Fruit fly (Drosophila melanogaster) whole organism, embryonic: Measurements from ENCODE around the gene CG17377.

Experiments used
- Atf-2 ChIP-seq: fragments of 200-800 bp; sonication (Bioruptor generic); optimal IDR thresholded peaks from 2 replicates; lab custom pipeline; 2016; ENCODE audit warnings: missing biosample characterization, missing genetic modification characterization
- Atf6 ChIP-seq: fragments of 200-800 bp; sonication (Bioruptor generic); IDR thresholded peaks from 2 replicates; pipeline ENCODE4 v1.3.6; 2022; ENCODE audit warnings: missing biosample characterization, missing genetic modification characterization
- B-H2 ChIP-seq: fragments of 200-800 bp; sonication (Bioruptor generic); optimal IDR thresholded peaks from 2 replicates; lab custom pipeline; 2018; ENCODE audit warnings: missing biosample characterization, mild to moderate bottlenecking, missing genetic modification characterization
- BtbVII ChIP-seq: fragments of 200-800 bp; sonication (Bioruptor generic); optimal IDR thresholded peaks from 3 replicates; lab custom pipeline; 2017; ENCODE audit warnings: missing biosample characterization, mild to moderate bottlenecking, missing genetic modification characterization
- CG10267 ChIP-seq: fragments of 200-800 bp; sonication (Bioruptor generic); optimal IDR thresholded peaks from 2 replicates; lab custom pipeline; 2018; ENCODE audit warnings: missing biosample characterization, mild to moderate bottlenecking, missing genetic modification characterization, moderate library complexity
- CG10543 ChIP-seq: fragments of 200-800 bp; sonication (Bioruptor generic); optimal IDR thresholded peaks from 3 replicates; lab custom pipeline; 2017; ENCODE audit warnings: missing biosample characterization, mild to moderate bottlenecking, missing genetic modification characterization, moderate library complexity
- CG12659 ChIP-seq: fragments of 200-800 bp; sonication (Bioruptor generic); optimal IDR thresholded peaks from 3 replicates; lab custom pipeline; 2017; ENCODE audit warnings: mild to moderate bottlenecking, missing biosample characterization, missing genetic modification reagents, missing genetic modification characterization
- CG12942 ChIP-seq: fragments of 200-800 bp; sonication (Bioruptor generic); optimal IDR thresholded peaks from 3 replicates; lab custom pipeline; 2016; ENCODE audit warnings: missing biosample characterization, missing genetic modification characterization
- CG13775 ChIP-seq: fragments of 200-800 bp; sonication (Bioruptor generic); optimal IDR thresholded peaks from 3 replicates; lab custom pipeline; 2017; ENCODE audit warnings: missing biosample characterization, mild to moderate bottlenecking, missing genetic modification characterization
- CG14050 ChIP-seq: fragments of 200-800 bp; sonication (Bioruptor generic); IDR thresholded peaks from 3 replicates; pipeline ENCODE4 v1.3.6; 2022; ENCODE audit warnings: missing biosample characterization, missing genetic modification characterization
- CG15601 ChIP-seq: fragments of 200-800 bp; sonication (Bioruptor generic); optimal IDR thresholded peaks from 3 replicates; lab custom pipeline; 2019; ENCODE audit warnings: missing biosample characterization, mild to moderate bottlenecking, missing genetic modification characterization, moderate library complexity
- CG1602 ChIP-seq: fragments of 200-800 bp; sonication (Bioruptor generic); optimal IDR thresholded peaks from 3 replicates; lab custom pipeline; 2016; ENCODE audit warnings: missing biosample characterization, missing genetic modification characterization
- CG2199 ChIP-seq: fragments of 200-800 bp; sonication (Bioruptor generic); IDR thresholded peaks from 3 replicates; pipeline ENCODE4 v1.3.6; 2022; ENCODE audit warnings: missing biosample characterization, missing genetic modification characterization
- CG30020 ChIP-seq: fragments of 200-800 bp; optimal IDR thresholded peaks from 2 replicates; lab custom pipeline; 2019; ENCODE audit warnings: missing biosample characterization, mild to moderate bottlenecking, missing genetic modification characterization, moderate library complexity
- CG32772 ChIP-seq: fragments of 200-800 bp; sonication (Bioruptor generic); IDR thresholded peaks from 2 replicates; pipeline ENCODE4 v1.3.6; 2022; ENCODE audit warnings: missing biosample characterization, missing genetic modification characterization
- CG4282 ChIP-seq: fragments of 200-800 bp; sonication (Bioruptor generic); optimal IDR thresholded peaks from 2 replicates; lab custom pipeline; 2016; ENCODE audit warnings: missing biosample characterization, missing genetic modification characterization
- CG6689 ChIP-seq: fragments of 200-800 bp; sonication (Bioruptor generic); IDR thresholded peaks from 2 replicates; pipeline ENCODE4 v1.3.6; 2022; ENCODE audit warnings: missing biosample characterization, missing genetic modification characterization
- CG7372 ChIP-seq: fragments of 200-800 bp; sonication (Bioruptor generic); IDR thresholded peaks from 2 replicates; pipeline ENCODE4 v1.3.6; 2022; ENCODE audit warnings: missing biosample characterization, missing genetic modification characterization
- CG7745 ChIP-seq: fragments of 200-800 bp; sonication (Bioruptor generic); optimal IDR thresholded peaks from 2 replicates; lab custom pipeline; 2018; ENCODE audit warnings: missing biosample characterization, mild to moderate bottlenecking, missing genetic modification characterization, moderate library complexity
- Deaf1 ChIP-seq: fragments of 200-800 bp; optimal IDR thresholded peaks from 3 replicates; lab custom pipeline; 2019; ENCODE audit warnings: missing biosample characterization, mild to moderate bottlenecking, missing genetic modification characterization, moderate library complexity
- Dll ChIP-seq: fragments of 200-800 bp; sonication (Bioruptor generic); IDR thresholded peaks from 4 replicates; pipeline ENCODE4 v1.3.6; 2022; ENCODE audit warnings: missing biosample characterization, missing genetic modification characterization; ENCODE audit not compliant: partially characterized antibody
- Ets97D ChIP-seq: fragments of 200-800 bp; sonication (Bioruptor generic); optimal IDR thresholded peaks from 3 replicates; lab custom pipeline; 2016; ENCODE audit warnings: missing biosample characterization, missing genetic modification characterization
- HLH3B ChIP-seq: fragments of 200-800 bp; sonication (Bioruptor generic); IDR thresholded peaks from 2 replicates; pipeline ENCODE4 v1.3.6; 2022; ENCODE audit warnings: missing biosample characterization, missing genetic modification characterization
- Lim3 ChIP-seq: fragments of 200-800 bp; sonication (Bioruptor generic); IDR thresholded peaks from 2 replicates; pipeline ENCODE4 v1.3.6; 2022; ENCODE audit warnings: missing biosample characterization, missing genetic modification characterization
- Max ChIP-seq: fragments of 200-800 bp; sonication (Bioruptor generic); optimal IDR thresholded peaks from 2 replicates; lab custom pipeline; 2016; ENCODE audit warnings: missing biosample characterization, mild to moderate bottlenecking, missing genetic modification characterization
- NK7.1 ChIP-seq: fragments of 200-800 bp; sonication (Bioruptor generic); optimal IDR thresholded peaks from 3 replicates; lab custom pipeline; 2016; ENCODE audit warnings: missing biosample characterization, missing genetic modification characterization
- Oaz ChIP-seq: fragments of 200-800 bp; sonication (Bioruptor generic); IDR thresholded peaks from 2 replicates; pipeline ENCODE4 v1.3.6; 2022; ENCODE audit warnings: missing biosample characterization, missing genetic modification characterization
- Rx ChIP-seq: fragments of 200-800 bp; sonication (Bioruptor generic); IDR thresholded peaks from 2 replicates; pipeline ENCODE4 v1.3.6; 2022; ENCODE audit warnings: missing biosample characterization, missing genetic modification characterization
- Sox102F ChIP-seq: fragments of 200-800 bp; sonication (Bioruptor generic); optimal IDR thresholded peaks from 2 replicates; lab custom pipeline; 2018; ENCODE audit warnings: missing biosample characterization, mild to moderate bottlenecking, missing genetic modification characterization, moderate library complexity
- Spps ChIP-seq: fragments of 200-800 bp; sonication (Bioruptor generic); optimal IDR thresholded peaks from 2 replicates; lab custom pipeline; 2018; ENCODE audit warnings: missing biosample characterization, mild to moderate bottlenecking, missing genetic modification characterization
- Taf1 ChIP-seq: fragments of 200-800 bp; sonication (Bioruptor generic); IDR thresholded peaks from 2 replicates; pipeline ENCODE4 v1.3.6; 2022; ENCODE audit warnings: missing biosample characterization, missing genetic modification characterization
- YL-1 ChIP-seq: fragments of 200-800 bp; sonication (Bioruptor generic); optimal IDR thresholded peaks from 3 replicates; lab custom pipeline; 2017; ENCODE audit warnings: missing biosample characterization, mild to moderate bottlenecking, missing genetic modification characterization
- az2 ChIP-seq: fragments of 200-800 bp; sonication (Bioruptor generic); optimal IDR thresholded peaks from 3 replicates; lab custom pipeline; 2016; ENCODE audit warnings: missing biosample characterization, missing genetic modification characterization
- bigmax ChIP-seq: fragments of 200-800 bp; sonication (Bioruptor generic); optimal IDR thresholded peaks from 2 replicates; lab custom pipeline; 2018; ENCODE audit warnings: missing biosample characterization, mild to moderate bottlenecking, missing genetic modification characterization
- cato ChIP-seq: fragments of 200-800 bp; sonication (Bioruptor generic); optimal IDR thresholded peaks from 2 replicates; lab custom pipeline; 2016; ENCODE audit warnings: missing biosample characterization, missing genetic modification characterization, borderline replicate concordance
- da ChIP-seq: fragments of 200-800 bp; sonication (Bioruptor generic); optimal IDR thresholded peaks from 2 replicates; lab custom pipeline; 2016; ENCODE audit warnings: missing biosample characterization, missing genetic modification characterization
- dm ChIP-seq: fragments of 200-800 bp; sonication (Bioruptor generic); optimal IDR thresholded peaks from 3 replicates; lab custom pipeline; 2016; ENCODE audit warnings: missing biosample characterization, missing genetic modification characterization
- fru ChIP-seq: fragments of >200 bp; optimal IDR thresholded peaks from 2 replicates; lab custom pipeline; 2017
- gsb ChIP-seq: fragments of 200-800 bp; sonication (Bioruptor generic); IDR thresholded peaks from 2 replicates; pipeline ENCODE4 v1.3.6; 2022; ENCODE audit warnings: missing biosample characterization, missing genetic modification characterization
- gt ChIP-seq: fragments of 200-800 bp; sonication (Bioruptor generic); IDR thresholded peaks from 2 replicates; pipeline ENCODE4 v1.3.6; 2022; ENCODE audit warnings: missing biosample characterization, missing genetic modification characterization
- hth ChIP-seq: fragments of >200 bp; optimal IDR thresholded peaks from 2 replicates; lab custom pipeline; 2017; ENCODE audit warnings: inconsistent platforms
- nom ChIP-seq: fragments of 200-800 bp; sonication (Bioruptor generic); optimal IDR thresholded peaks from 2 replicates; lab custom pipeline; 2017; ENCODE audit warnings: missing biosample characterization, missing genetic modification characterization, mild to moderate bottlenecking, moderate library complexity, missing genetic modification reagents
- pita ChIP-seq: fragments of 200-800 bp; sonication (Bioruptor generic); optimal IDR thresholded peaks from 2 replicates; lab custom pipeline; 2017; ENCODE audit warnings: missing biosample characterization, mild to moderate bottlenecking, missing genetic modification characterization
- sens-2 ChIP-seq: fragments of 200-800 bp; sonication (Bioruptor generic); IDR thresholded peaks from 2 replicates; pipeline ENCODE4 v1.3.6; 2022; ENCODE audit warnings: missing biosample characterization, missing genetic modification characterization
- sim ChIP-seq: fragments of 200-800 bp; sonication (Bioruptor generic); IDR thresholded peaks from 2 replicates; pipeline ENCODE4 v1.3.6; 2022; ENCODE audit warnings: missing biosample characterization, missing genetic modification characterization
- sima ChIP-seq: fragments of 200-800 bp; sonication (Bioruptor generic); optimal IDR thresholded peaks from 2 replicates; lab custom pipeline; 2016; ENCODE audit warnings: missing biosample characterization, missing genetic modification characterization
- slou ChIP-seq: fragments of 200-800 bp; sonication (Bioruptor generic); optimal IDR thresholded peaks from 3 replicates; lab custom pipeline; 2016; ENCODE audit warnings: missing biosample characterization, missing genetic modification characterization
- twi ChIP-seq: fragments of 200-800 bp; optimal IDR thresholded peaks from 2 replicates; lab custom pipeline; 2019; ENCODE audit warnings: missing biosample characterization, mild to moderate bottlenecking, missing genetic modification characterization, moderate library complexity
- wek ChIP-seq: fragments of 200-800 bp; sonication (Bioruptor generic); optimal IDR thresholded peaks from 3 replicates; lab custom pipeline; 2018; ENCODE audit warnings: missing biosample characterization, mild to moderate bottlenecking, missing genetic modification characterization, moderate library complexity

The CG17377 gene

DNA sequence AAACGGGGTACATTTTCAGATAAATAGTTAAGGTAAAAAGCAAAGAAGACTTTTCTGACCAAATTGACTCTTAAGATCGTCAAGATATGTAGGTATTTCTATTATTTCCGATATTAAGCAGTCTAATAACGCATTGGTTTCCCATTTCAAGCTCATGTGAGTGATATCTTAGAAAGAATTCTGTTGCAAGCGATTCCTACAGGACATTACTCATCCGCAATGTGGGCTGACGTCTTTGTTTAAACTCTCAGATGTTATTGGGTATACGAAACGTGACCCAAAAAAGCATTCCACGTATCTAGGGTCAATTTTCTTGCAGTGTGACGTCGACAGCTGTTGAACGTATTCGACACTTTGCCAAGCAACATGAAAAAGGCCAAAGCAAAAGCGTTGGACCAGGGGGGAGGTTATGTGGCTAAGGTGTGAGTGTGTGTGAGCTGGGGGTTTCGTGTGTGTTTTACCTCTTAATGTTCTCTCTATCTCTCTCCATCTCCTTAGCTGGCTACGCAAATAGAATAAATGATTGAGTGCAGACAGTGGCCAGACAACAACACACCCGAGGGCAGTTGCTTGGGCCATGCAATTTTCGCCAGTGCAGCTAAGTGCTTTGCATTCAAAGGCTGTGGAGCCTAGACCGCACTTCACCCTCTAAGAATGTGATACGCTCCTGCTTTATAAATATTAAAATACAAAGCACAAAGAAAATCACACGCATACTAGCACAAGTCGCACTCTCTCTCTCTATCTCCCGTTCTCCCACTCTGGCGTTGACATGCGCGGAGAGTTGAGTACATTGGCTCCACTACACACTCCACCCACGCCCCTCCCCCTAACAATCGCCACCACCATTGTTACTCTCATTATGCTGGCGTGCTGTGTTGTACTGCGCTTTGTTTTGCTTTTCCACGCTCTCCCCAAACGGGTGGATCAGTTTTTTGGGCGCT, 15.3 kb downstream of the CG17377 start (continued):
- peak; percentile 92 for TF ChIP-seq Sox102F (GFP tag; lab: Kevin White, UChicago)
- peak; percentile 94 for TF ChIP-seq CG1602 (GFP tag; lab: Kevin White, UChicago)
- TF ChIP-seq bigmax, result no peak
- TF ChIP-seq Rx, result peak; percentile 78
- TF ChIP-seq CG10267 (tag; lab: Kevin White, UChicago), result peak; percentile 87
- peak; percentile 97 for TF ChIP-seq CG10543 (GFP tag; lab: Kevin White, UChicago)
- TF ChIP-seq CG4282 (GFP tag; lab: Kevin White, UChicago), result peak; percentile 89
- TF ChIP-seq CG6689 (GFP tag; lab: Robert Waterston, UW), result peak; percentile 93
- no peak for TF ChIP-seq fru (lab: Kevin White, UChicago)
- TF ChIP-seq pita (GFP tag; lab: Kevin White, UChicago), result no peak
- peak; percentile 45; the same call in 1 of the 3 replicates for TF ChIP-seq CG2199 (GFP tag; lab: Robert Waterston, UW)
- TF ChIP-seq Deaf1 (tag; lab: Kevin White, UChicago), result peak; percentile 75
- peak; percentile 74 for TF ChIP-seq CG14050
- peak; percentile 86 for TF ChIP-seq CG32772 (GFP tag; lab: Robert Waterston, UW)
- TF ChIP-seq Ets97D, result peak; percentile 77
- peak; percentile 93 for TF ChIP-seq CG12942 (GFP tag; lab: Kevin White, UChicago)
- peak; percentile 69; the same call in 1 of the 2 replicates for TF ChIP-seq Lim3
- peak; percentile 88 for TF ChIP-seq sima (GFP tag; lab: Kevin White, UChicago)
- 0 out of 4 replicates have a peak, but pooled peaks have one; percentile 45 for TF ChIP-seq Dll (GFP tag; lab: Robert Waterston, UW)
- TF ChIP-seq Oaz (GFP tag; lab: Robert Waterston, UW), result peak; percentile 76
- peak; percentile 74 for TF ChIP-seq gt (GFP tag; lab: Robert Waterston, UW)
- TF ChIP-seq Atf-2 (GFP tag; lab: Kevin White, UChicago), result peak; percentile 97
- no peak for TF ChIP-seq CG7745 (tag; lab: Kevin White, UChicago)
- peak; percentile 97 for TF ChIP-seq CG13775
- TF ChIP-seq YL-1 (GFP tag; lab: Kevin White, UChicago), result peak; percentile 79
- TF ChIP-seq dm (GFP tag; lab: Kevin White, UChicago), result peak; percentile 94
- TF ChIP-seq nom, result peak; percentile 70
- TF ChIP-seq twi (tag; lab: Kevin White, UChicago), result peak; percentile 91
- peak; percentile 92 for TF ChIP-seq CG15601 (tag; lab: Kevin White, UChicago)
- peak; percentile 78 for TF ChIP-seq Spps (tag; lab: Kevin White, UChicago)
- peak; percentile 90 for TF ChIP-seq Atf6 (GFP tag; lab: Robert Waterston, UW)
- TF ChIP-seq wek (GFP tag; lab: Kevin White, UChicago), result peak; percentile 36
- TF ChIP-seq da, result peak; percentile 95
- peak; percentile 70 for TF ChIP-seq B-H2 (GFP tag; lab: Kevin White, UChicago)
- TF ChIP-seq sens-2, result peak; percentile 26
- TF ChIP-seq sim (GFP tag; lab: Robert Waterston, UW), result peak; percentile 68
- TF ChIP-seq slou (GFP tag; lab: Kevin White, UChicago), result peak; percentile 93
- TF ChIP-seq Max (GFP tag; lab: Kevin White, UChicago), result peak; percentile 93
- TF ChIP-seq NK7.1 (GFP tag; lab: Kevin White, UChicago), result peak; percentile 95
- TF ChIP-seq HLH3B (GFP tag; lab: Robert Waterston, UW), result peak; percentile 82
- peak; percentile 83 for TF ChIP-seq gsb
- peak; percentile 96 for TF ChIP-seq az2 (GFP tag; lab: Kevin White, UChicago)
- peak; percentile 86 for TF ChIP-seq CG30020 (tag; lab: Kevin White, UChicago)
- peak; percentile 95 for TF ChIP-seq BtbVII (GFP tag; lab: Kevin White, UChicago)
- peak; percentile 98 for TF ChIP-seq CG12659
- TF ChIP-seq Taf1 (GFP tag; lab: Robert Waterston, UW), result peak; percentile 66; the same call in 1 of the 2 replicates
- no peak for TF ChIP-seq hth
- TF ChIP-seq CG7372 (GFP tag; lab: Robert Waterston, UW), result peak; percentile 92
- peak; percentile 93 for TF ChIP-seq cato (GFP tag; lab: Kevin White, UChicago)
